Worm (Caenorhabditis elegans) whole organism, L3 larva: ENCODE measurements around the gene srw-101.

ENCODE experiments used
- ZK546.5 ChIP-seq: sonication (generic microtip); optimal IDR thresholded peaks from 2 replicates; lab custom pipeline; 2017; ENCODE audit warnings: missing biosample characterization, missing genetic modification characterization
- ceh-16 ChIP-seq: sonication (generic microtip); optimal IDR thresholded peaks from 2 replicates; lab custom pipeline; 2017; ENCODE audit warnings: missing biosample characterization, missing genetic modification characterization
- fkh-10 ChIP-seq: sonication (generic microtip); optimal IDR thresholded peaks from 2 replicates; lab custom pipeline; 2017; ENCODE audit warnings: missing biosample characterization, missing genetic modification reagents, missing genetic modification characterization
- fos-1 ChIP-seq: fragments of 150-350 bp; optimal IDR thresholded peaks from 2 replicates; lab custom pipeline; 2014; ENCODE audit warnings: missing biosample characterization, missing genetic modification characterization
- lin-15B ChIP-seq: fragments of 150-350 bp; optimal IDR thresholded peaks from 2 replicates; lab custom pipeline; 2014; ENCODE audit warnings: missing biosample characterization, missing genetic modification characterization
- mdl-1 ChIP-seq: fragments of 150-350 bp; optimal IDR thresholded peaks from 2 replicates; lab custom pipeline; 2014; ENCODE audit warnings: missing biosample characterization, missing genetic modification characterization
- nhr-11 ChIP-seq: fragments of 150-350 bp; optimal IDR thresholded peaks from 2 replicates; lab custom pipeline; 2014; ENCODE audit warnings: missing biosample characterization, missing genetic modification characterization
- nhr-237 ChIP-seq: fragments of 150-350 bp; optimal IDR thresholded peaks from 2 replicates; lab custom pipeline; 2014; ENCODE audit warnings: missing biosample characterization, missing genetic modification characterization
- nhr-25 ChIP-seq: sonication (generic microtip); optimal IDR thresholded peaks from 2 replicates; lab custom pipeline; 2017; ENCODE audit warnings: missing biosample characterization, missing genetic modification characterization
- snpc-4 ChIP-seq: fragments of 150-350 bp; optimal IDR thresholded peaks from 2 replicates; lab custom pipeline; 2014; ENCODE audit warnings: missing biosample characterization, missing genetic modification characterization
- tbx-2 ChIP-seq: sonication (generic microtip); optimal IDR thresholded peaks from 2 replicates; lab custom pipeline; 2016; ENCODE audit warnings: mild to moderate bottlenecking, missing genetic modification characterization, missing compliant biosample characterization
- unc-62 ChIP-seq: fragments of 150-350 bp; sonication (generic microtip); optimal IDR thresholded peaks from 4 replicates; lab custom pipeline; 2014; ENCODE audit warnings: missing biosample characterization, missing genetic modification reagents, missing genetic modification characterization
- ztf-11 ChIP-seq: fragments of 150-350 bp; optimal IDR thresholded peaks from 2 replicates; lab custom pipeline; 2014; ENCODE audit warnings: missing biosample characterization, missing genetic modification characterization
- ztf-4 ChIP-seq: fragments of 150-350 bp; optimal IDR thresholded peaks from 2 replicates; lab custom pipeline; 2014; ENCODE audit warnings: missing biosample characterization, missing genetic modification characterization

- no peak for TF ChIP-seq lin-15B (tag; lab: Kevin White, UChicago)
- no peak for TF ChIP-seq nhr-237
- TF ChIP-seq mdl-1: no peak
- no peak for TF ChIP-seq unc-62
- TF ChIP-seq fos-1: no peak
- no peak for TF ChIP-seq ZK546.5
- no peak for TF ChIP-seq ceh-16 (tag; lab: Kevin White, UChicago)
- TF ChIP-seq fkh-10 (GFP tag; lab: Kevin White, UChicago): no peak
- TF ChIP-seq snpc-4 (tag; lab: Kevin White, UChicago): no peak
- TF ChIP-seq ztf-11 (tag; lab: Kevin White, UChicago): no peak
- TF ChIP-seq tbx-2 (tag; lab: Kevin White, UChicago): no peak
- TF ChIP-seq nhr-25 (tag; lab: Kevin White, UChicago): no peak
- TF ChIP-seq ztf-4 (tag; lab: Kevin White, UChicago): no peak
- TF ChIP-seq nhr-11 (tag; lab: Kevin White, UChicago): no peak
These were observed 5.2 kb upstream of the srw-101 start, which contains the start of gene srw-103 for ce11 chrV:1716892-1717291.
